Worm (Caenorhabditis elegans) whole organism, L1 larva: ENCODE measurements around the gene cls-1.
A peak's percentile ranks its signal among the peaks of the same experiment; 100 is the strongest.

Experiments
- C04F5.9 ChIP-seq: sonication (generic microtip); optimal IDR thresholded peaks from 2 replicates; lab custom pipeline; 2016; ENCODE audit warnings: missing genetic modification characterization, missing compliant biosample characterization
- F16B12.6 ChIP-seq: fragments of 150-350 bp; optimal IDR thresholded peaks from 2 replicates; lab custom pipeline; 2014; ENCODE audit warnings: missing biosample characterization, missing genetic modification characterization
- aha-1 ChIP-seq: fragments of 150-350 bp; optimal IDR thresholded peaks from 2 replicates; lab custom pipeline; 2014; ENCODE audit warnings: missing biosample characterization, missing genetic modification characterization
- alr-1 ChIP-seq: fragments of 200-800 bp; sonication (Bioruptor generic); optimal IDR thresholded peaks from 2 replicates; lab custom pipeline; 2018; ENCODE audit warnings: borderline replicate concordance, mild to moderate bottlenecking, missing genetic modification characterization, missing compliant biosample characterization
- aly-2 ChIP-seq: fragments of 150-350 bp; optimal IDR thresholded peaks from 2 replicates; lab custom pipeline; 2014; ENCODE audit warnings: missing biosample characterization, missing genetic modification characterization
- ama-1 ChIP-seq: fragments of 150-350 bp; optimal IDR thresholded peaks from 2 replicates; lab custom pipeline; 2014
- blmp-1 ChIP-seq: fragments of 150-350 bp; optimal IDR thresholded peaks from 2 replicates; lab custom pipeline; 2014; ENCODE audit warnings: missing biosample characterization, missing genetic modification characterization
- ceh-63 ChIP-seq: fragments of 200-800 bp; sonication (Bioruptor generic); optimal IDR thresholded peaks from 2 replicates; lab custom pipeline; 2018; ENCODE audit warnings: mild to moderate bottlenecking, missing genetic modification characterization, missing compliant biosample characterization
- ceh-8 ChIP-seq: fragments of 200-800 bp; sonication (Bioruptor generic); optimal IDR thresholded peaks from 2 replicates; lab custom pipeline; 2018; ENCODE audit warnings: mild to moderate bottlenecking, missing genetic modification characterization, moderate library complexity, missing compliant biosample characterization
- ceh-82 ChIP-seq, 3 experiments: fragments of 150-350 bp in 1 of 3; sonication (generic microtip) in 2 of 3; optimal IDR thresholded peaks; 2 replicates each; lab custom pipeline; 2014 to 2017; ENCODE audit warnings: missing biosample characterization in 3 of 3, missing genetic modification characterization in 3 of 3
- ceh-88 ChIP-seq: fragments of 200-800 bp; sonication (Bioruptor generic); IDR thresholded peaks from 2 replicates; pipeline ENCODE4 v1.3.6; 2022; ENCODE audit warnings: missing genetic modification characterization, missing compliant biosample characterization
- ceh-90 ChIP-seq: sonication (generic microtip); optimal IDR thresholded peaks from 2 replicates; lab custom pipeline; 2016; ENCODE audit warnings: missing genetic modification characterization, missing compliant biosample characterization
- efl-3 ChIP-seq: fragments of 200-800 bp; sonication (Bioruptor generic); optimal IDR thresholded peaks from 2 replicates; lab custom pipeline; 2018; ENCODE audit warnings: mild to moderate bottlenecking, missing genetic modification characterization, missing compliant biosample characterization
- elt-2 ChIP-seq: sonication (generic microtip); optimal IDR thresholded peaks from 2 replicates; lab custom pipeline; 2016; ENCODE audit warnings: missing genetic modification characterization, mild to moderate bottlenecking, inconsistent platforms, missing compliant biosample characterization, missing genetic modification reagents
- elt-3 ChIP-seq, 6 experiments: fragments of 150-350 bp in 1 of 6; sonication (generic microtip); optimal IDR thresholded peaks; 2 replicates each; lab custom pipeline; 2017 to 2018; ENCODE audit warnings: missing biosample characterization in 6 of 6, missing genetic modification characterization in 6 of 6, inconsistent platforms in 1 of 6
- fkh-10 ChIP-seq: sonication (generic microtip); optimal IDR thresholded peaks from 2 replicates; lab custom pipeline; 2017; ENCODE audit warnings: missing biosample characterization, missing genetic modification reagents, missing genetic modification characterization
- fkh-8 ChIP-seq: sonication (generic microtip); optimal IDR thresholded peaks from 2 replicates; lab custom pipeline; 2016; ENCODE audit warnings: mild to moderate bottlenecking, missing genetic modification characterization, missing compliant biosample characterization
- fos-1 ChIP-seq: fragments of 150-350 bp; optimal IDR thresholded peaks from 2 replicates; lab custom pipeline; 2014; ENCODE audit warnings: missing biosample characterization, missing genetic modification characterization
- grh-1 ChIP-seq: fragments of 200-800 bp; sonication (Bioruptor generic); IDR thresholded peaks from 2 replicates; pipeline ENCODE4 v1.3.6; 2022; ENCODE audit warnings: missing genetic modification reagents, missing genetic modification characterization, missing compliant biosample characterization
- hlh-17 ChIP-seq: fragments of 200-800 bp; sonication (Bioruptor generic); optimal IDR thresholded peaks from 2 replicates; lab custom pipeline; 2018; ENCODE audit warnings: missing genetic modification characterization, mild to moderate bottlenecking, missing compliant biosample characterization, moderate library complexity, borderline replicate concordance
- hlh-4 ChIP-seq: sonication (generic microtip); optimal IDR thresholded peaks from 2 replicates; lab custom pipeline; 2016; ENCODE audit warnings: mild to moderate bottlenecking, missing genetic modification characterization, missing compliant biosample characterization
- hpl-2 ChIP-seq: fragments of 150-350 bp; optimal IDR thresholded peaks from 2 replicates; lab custom pipeline; 2014; ENCODE audit warnings: missing biosample characterization, missing genetic modification reagents, missing genetic modification characterization
- jun-1 ChIP-seq: fragments of 150-350 bp; optimal IDR thresholded peaks from 2 replicates; lab custom pipeline; 2014; ENCODE audit warnings: missing biosample characterization, missing genetic modification reagents, missing genetic modification characterization
- lin-13 ChIP-seq: fragments of 150-350 bp; optimal IDR thresholded peaks from 2 replicates; lab custom pipeline; 2014; ENCODE audit warnings: missing biosample characterization, missing genetic modification reagents, missing genetic modification characterization
- lin-15B ChIP-seq: fragments of 150-350 bp; sonication (generic microtip); optimal IDR thresholded peaks from 3 replicates; lab custom pipeline; 2014; ENCODE audit warnings: missing biosample characterization, missing genetic modification characterization
- lin-35 ChIP-seq, 2 experiments: fragments of 150-350 bp; optimal IDR thresholded peaks; 2 replicates each; lab custom pipeline; 2014; ENCODE audit warnings: missing biosample characterization in 2 of 2, missing genetic modification characterization in 2 of 2, missing genetic modification reagents in 2 of 2
- lin-39 ChIP-seq: fragments of 150-350 bp; optimal IDR thresholded peaks from 2 replicates; lab custom pipeline; 2014; ENCODE audit warnings: missing biosample characterization, missing genetic modification reagents, missing genetic modification characterization
- lir-3 ChIP-seq: sonication (generic microtip); optimal IDR thresholded peaks from 2 replicates; lab custom pipeline; 2016; ENCODE audit warnings: mild to moderate bottlenecking, missing genetic modification characterization, moderate library complexity, missing compliant biosample characterization; ENCODE audit not compliant: poor library complexity
- lsy-2 ChIP-seq, 2 experiments: fragments of 150-350 bp; optimal IDR thresholded peaks; 2 replicates each; lab custom pipeline; 2014; ENCODE audit warnings: missing biosample characterization in 2 of 2, missing genetic modification characterization in 2 of 2
- mab-9 ChIP-seq: fragments of 200-800 bp; sonication (Bioruptor generic); IDR thresholded peaks from 2 replicates; pipeline ENCODE4 v1.3.6; 2022; ENCODE audit warnings: missing genetic modification reagents, missing genetic modification characterization, missing compliant biosample characterization
- mdl-1 ChIP-seq, 2 experiments: fragments of 150-350 bp; optimal IDR thresholded peaks; 2 replicates each; lab custom pipeline; 2014 to 2017; ENCODE audit warnings: missing biosample characterization in 2 of 2, missing genetic modification characterization in 2 of 2, inconsistent platforms in 1 of 2
- mef-2 ChIP-seq: fragments of 150-350 bp; optimal IDR thresholded peaks from 2 replicates; lab custom pipeline; 2014; ENCODE audit warnings: missing biosample characterization, missing genetic modification characterization
- mep-1 ChIP-seq: fragments of 150-350 bp; optimal IDR thresholded peaks from 2 replicates; lab custom pipeline; 2014; ENCODE audit warnings: missing biosample characterization, missing genetic modification characterization
- nhr-19 ChIP-seq: fragments of 200-800 bp; sonication (Bioruptor generic); conservative IDR thresholded peaks from 2 replicates; pipeline ENCODE4 v1.3.6; 2022; ENCODE audit warnings: missing genetic modification characterization, missing compliant biosample characterization
- nhr-237 ChIP-seq: fragments of 150-350 bp; optimal IDR thresholded peaks from 2 replicates; lab custom pipeline; 2014; ENCODE audit warnings: missing biosample characterization, missing genetic modification characterization
- nhr-28 ChIP-seq: fragments of 150-350 bp; optimal IDR thresholded peaks from 2 replicates; lab custom pipeline; 2014; ENCODE audit warnings: missing biosample characterization, missing genetic modification characterization
- nhr-71 ChIP-seq: sonication (generic microtip); optimal IDR thresholded peaks from 2 replicates; lab custom pipeline; 2016; ENCODE audit warnings: mild to moderate bottlenecking, missing genetic modification characterization, moderate library complexity, missing compliant biosample characterization
- nhr-76 ChIP-seq: sonication (generic microtip); optimal IDR thresholded peaks from 2 replicates; lab custom pipeline; 2017; ENCODE audit warnings: missing biosample characterization, missing genetic modification characterization
- nhr-77 ChIP-seq: fragments of 150-350 bp; optimal IDR thresholded peaks from 2 replicates; lab custom pipeline; 2014; ENCODE audit warnings: missing biosample characterization, missing genetic modification characterization
- nhr-90 ChIP-seq: sonication (generic microtip); optimal IDR thresholded peaks from 2 replicates; lab custom pipeline; 2016; ENCODE audit warnings: mild to moderate bottlenecking, missing genetic modification characterization, missing compliant biosample characterization; ENCODE audit not compliant: poor library complexity
- pag-3 ChIP-seq: sonication (generic microtip); optimal IDR thresholded peaks from 2 replicates; lab custom pipeline; 2017; ENCODE audit warnings: missing genetic modification characterization, mild to moderate bottlenecking, missing compliant biosample characterization, antibody characterized with exemption, borderline replicate concordance; ENCODE audit not compliant: insufficient read depth
- pqm-1 ChIP-seq: sonication (generic microtip); optimal IDR thresholded peaks from 3 replicates; lab custom pipeline; 2017; ENCODE audit warnings: missing biosample characterization, missing genetic modification characterization
- sox-4 ChIP-seq: sonication (generic microtip); optimal IDR thresholded peaks from 2 replicates; lab custom pipeline; 2016; ENCODE audit warnings: missing genetic modification characterization, missing compliant biosample characterization
- tlp-1 ChIP-seq: fragments of 150-350 bp; optimal IDR thresholded peaks from 2 replicates; lab custom pipeline; 2014; ENCODE audit warnings: missing biosample characterization, missing genetic modification characterization
- unc-30 ChIP-seq: sonication (generic microtip); optimal IDR thresholded peaks from 2 replicates; lab custom pipeline; 2017; ENCODE audit warnings: missing biosample characterization, missing genetic modification characterization
- unc-86 ChIP-seq: sonication (generic microtip); optimal IDR thresholded peaks from 2 replicates; lab custom pipeline; 2016; ENCODE audit warnings: missing genetic modification characterization, missing compliant biosample characterization
- vab-15 ChIP-seq: sonication (generic microtip); optimal IDR thresholded peaks from 2 replicates; lab custom pipeline; 2017; ENCODE audit warnings: missing genotype, mild to moderate bottlenecking, missing genetic modification characterization, missing compliant biosample characterization
- xbp-1 ChIP-seq: sonication (generic microtip); optimal IDR thresholded peaks from 2 replicates; lab custom pipeline; 2016; ENCODE audit warnings: missing genetic modification characterization, missing compliant biosample characterization
- zip-4 ChIP-seq: fragments of 200-800 bp; sonication (Bioruptor generic); optimal IDR thresholded peaks from 2 replicates; lab custom pipeline; 2018; ENCODE audit warnings: mild to moderate bottlenecking, missing genetic modification characterization, moderate library complexity, missing compliant biosample characterization
- ztf-11 ChIP-seq, 2 experiments: sonication (generic microtip); optimal IDR thresholded peaks; 2 replicates each; lab custom pipeline; 2016 to 2017; ENCODE audit warnings: missing genetic modification characterization in 2 of 2, missing biosample characterization in 1 of 2, missing compliant biosample characterization in 1 of 2
- ztf-4 ChIP-seq: fragments of 150-350 bp; optimal IDR thresholded peaks from 2 replicates; lab custom pipeline; 2014; ENCODE audit warnings: missing biosample characterization, missing genetic modification characterization

cls-1 gene

DNA sequence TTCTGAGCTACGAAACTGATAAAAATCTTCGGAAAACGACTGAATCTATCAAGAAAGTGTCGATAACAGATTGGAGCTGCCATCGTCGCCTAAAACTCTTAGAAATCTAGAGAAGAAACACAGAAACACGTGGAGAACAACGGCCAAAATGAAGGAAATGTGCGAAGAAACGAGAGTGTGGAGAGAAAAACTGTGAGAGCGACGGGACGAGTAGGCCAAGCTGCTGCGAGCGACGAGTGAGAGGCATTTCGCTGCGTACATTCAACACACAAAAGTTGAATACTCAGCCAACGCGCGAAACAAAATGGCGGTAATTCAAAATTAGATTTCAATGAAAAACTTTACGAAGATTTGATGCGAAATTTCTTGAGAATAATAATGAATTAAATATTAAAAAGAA, 9.6 kb upstream of the cls-1 start (continued):
- TF ChIP-seq aha-1 (tag; lab: Kevin White, UChicago) (peak; percentile 45), lin-15B (tag; lab: Kevin White, UChicago) (peak; percentile 95), blmp-1 (tag; lab: Kevin White, UChicago) (peak; percentile 69), ama-1 (lab: Kevin White, UChicago) (no peak), zip-4 (GFP tag; lab: Kevin White, UChicago) (peak; percentile 13), unc-30 (tag; lab: Kevin White, UChicago) (no peak), efl-3 (GFP tag; lab: Kevin White, UChicago) (no peak), grh-1 (GFP tag; lab: Robert Waterston, UW) (peak; percentile 47; the same call in 1 of the 2 replicates), fkh-10 (peak; percentile 73), nhr-28 (tag; lab: Kevin White, UChicago) (no peak), lsy-2 (tag; optimal IDR thresholded peaks at IDR 0.05; lab: Kevin White, UChicago) (peak; percentile 89 to 90), nhr-90 (tag; lab: Kevin White, UChicago) (peak; percentile 78), alr-1 (tag; lab: Kevin White, UChicago) (no peak), hlh-4 (tag; lab: Kevin White, UChicago) (no peak), vab-15 (peak; percentile 21), nhr-19 (GFP tag; lab: Robert Waterston, UW) (peak; percentile 84), nhr-237 (tag; lab: Kevin White, UChicago) (peak; percentile 48), lin-39 (tag; lab: Kevin White, UChicago) (peak; percentile 73), lin-13 (peak; percentile 99), ceh-90 (tag; lab: Kevin White, UChicago) (no peak), pag-3 (peak; percentile 3), ztf-4 (tag; lab: Kevin White, UChicago) (peak; percentile 62), nhr-71 (peak; percentile 94), fos-1 (tag; lab: Kevin White, UChicago) (peak; percentile 66), jun-1 (tag; lab: Kevin White, UChicago) (peak; percentile 82), ceh-82 (tag; optimal IDR thresholded peaks at IDR 0.05; lab: Kevin White, UChicago) (peak; percentile 71 to 86 (median 75)), xbp-1 (peak; percentile 83), nhr-77 (tag; lab: Kevin White, UChicago) (peak; percentile 79), ceh-8 (GFP tag; lab: Kevin White, UChicago) (no peak), unc-86 (tag; lab: Kevin White, UChicago) (peak; percentile 73), ztf-11 (tag; optimal IDR thresholded peaks at IDR 0.05; lab: Kevin White, UChicago) (no peak), tlp-1 (tag; lab: Kevin White, UChicago) (no peak), elt-3 (tag; optimal IDR thresholded peaks at IDR 0.05; lab: Kevin White, UChicago) (peak in 3 of 6 experiments; percentile 53 to 63 (median 56)), F16B12.6 (tag; lab: Kevin White, UChicago) (peak; percentile 61), lir-3 (tag; lab: Kevin White, UChicago) (peak; percentile 70)

DNA sequence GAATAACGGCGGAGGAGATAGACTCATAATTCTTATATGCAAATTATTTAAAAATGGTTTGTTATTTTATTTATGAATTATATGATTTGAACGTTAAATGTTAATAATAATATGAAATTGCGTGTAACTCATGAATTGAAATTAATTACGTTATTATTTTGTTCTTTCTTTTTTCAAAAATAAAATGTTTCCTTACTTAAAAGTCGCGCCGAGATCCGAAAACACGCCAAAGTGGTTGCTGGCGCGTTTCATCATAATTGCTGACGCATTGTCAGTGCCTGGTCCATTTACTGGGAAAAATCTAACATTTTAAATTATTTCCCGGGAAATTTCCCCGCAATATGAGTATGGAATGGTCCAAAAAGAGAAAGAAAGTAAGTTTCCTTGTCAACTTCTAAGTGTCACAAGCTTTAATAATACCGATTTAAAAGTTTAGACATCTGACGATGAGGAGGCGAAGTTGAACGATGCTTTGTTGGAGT, 8.5 kb upstream of the cls-1 start, which contains the start of the genes C07H6.9 and sap-140:
Gene C07H6.9 (minus strand): TSS at position 51 of the 482 bp plus-strand sequence.
Gene sap-140 (plus strand): TSS at position 318 of the 482 bp plus-strand sequence.
- peak; percentile 64 for TF ChIP-seq sox-4 (tag; lab: Kevin White, UChicago)
- peak; percentile 6 for TF ChIP-seq aly-2 (tag; lab: Kevin White, UChicago)
- peak; percentile 51 for TF ChIP-seq C04F5.9 (tag; lab: Kevin White, UChicago)
- TF ChIP-seq hlh-17, result no peak
- TF ChIP-seq elt-2, result peak; percentile 27
- TF ChIP-seq ceh-8 (GFP tag; lab: Kevin White, UChicago), result peak; percentile 82
- TF ChIP-seq pqm-1 (tag; lab: Kevin White, UChicago), result no peak
- no peak for TF ChIP-seq efl-3 (GFP tag; lab: Kevin White, UChicago)
- no peak for TF ChIP-seq ceh-90 (tag; lab: Kevin White, UChicago)
- TF ChIP-seq hpl-2 (GFP tag; lab: Kevin White, UChicago), result no peak
- TF ChIP-seq ceh-63, result no peak
- TF ChIP-seq fkh-8 (tag; lab: Kevin White, UChicago), result peak; percentile 66
- peak; percentile 85 for TF ChIP-seq nhr-90 (tag; lab: Kevin White, UChicago)
- TF ChIP-seq blmp-1 (tag; lab: Kevin White, UChicago), result peak; percentile 84
- TF ChIP-seq lin-13, result peak; percentile 82
- peak in 1 of 2 experiments; percentile 81 for TF ChIP-seq mdl-1 (tag; optimal IDR thresholded peaks at IDR 0.05; lab: Kevin White, UChicago)
- TF ChIP-seq nhr-76 (tag; lab: Kevin White, UChicago), result no peak
- TF ChIP-seq lin-35 (GFP tag; optimal IDR thresholded peaks at IDR 0.05; lab: Kevin White, UChicago), result peak; percentile 92 to 96
- peak; percentile 46 for TF ChIP-seq mef-2
- TF ChIP-seq mab-9, result 0 out of 2 replicates have a peak, but pooled peaks have one; percentile 45
- peak; percentile 97 for TF ChIP-seq mep-1
- 0 out of 2 replicates have a peak, but pooled peaks have one; percentile 41 for TF ChIP-seq ceh-88 (GFP tag; lab: Robert Waterston, UW)
